Worm (Caenorhabditis elegans) whole organism, midembryonic: ENCODE measurements around the gene F09E5.7.

Source experiments
- T22C8.4 ChIP-seq: fragments of 200-800 bp; sonication (Bioruptor generic); IDR thresholded peaks from 2 replicates; pipeline ENCODE4 v1.3.6; 2022; ENCODE audit warnings: missing genetic modification characterization, missing compliant biosample characterization
- cog-1 ChIP-seq: sonication (generic microtip); optimal IDR thresholded peaks from 2 replicates; lab custom pipeline; 2016; ENCODE audit warnings: missing genetic modification characterization, missing compliant biosample characterization
- flt-1 ChIP-seq: fragments of 200-800 bp; sonication (Bioruptor generic); IDR thresholded peaks from 2 replicates; pipeline ENCODE4 v1.3.6; 2022; ENCODE audit warnings: missing genetic modification characterization, missing compliant biosample characterization
- klf-2 ChIP-seq: fragments of 200-800 bp; sonication (Bioruptor generic); conservative IDR thresholded peaks from 2 replicates; pipeline ENCODE4 v1.3.6; 2022; ENCODE audit warnings: missing genetic modification reagents, missing genetic modification characterization, missing compliant biosample characterization
- med-1 ChIP-seq: sonication (generic microtip); optimal IDR thresholded peaks from 2 replicates; lab custom pipeline; 2017; ENCODE audit warnings: missing genetic modification characterization, mild to moderate bottlenecking, missing compliant biosample characterization, antibody characterized with exemption, missing genetic modification reagents; ENCODE audit not compliant: insufficient read depth
- ref-1 ChIP-seq: fragments of 200-800 bp; sonication (Bioruptor generic); conservative IDR thresholded peaks from 2 replicates; pipeline ENCODE4 v1.3.6; 2022; ENCODE audit warnings: missing genetic modification reagents, missing genetic modification characterization, missing compliant biosample characterization
- tab-1 ChIP-seq: fragments of 200-800 bp; sonication (Bioruptor generic); IDR thresholded peaks from 2 replicates; pipeline ENCODE4 v1.3.6; 2022; ENCODE audit warnings: missing genetic modification characterization, missing compliant biosample characterization
- ztf-23 ChIP-seq: fragments of 200-800 bp; sonication (Bioruptor generic); IDR thresholded peaks from 2 replicates; pipeline ENCODE4 v1.3.6; 2022; ENCODE audit warnings: missing genetic modification reagents, missing genetic modification characterization, missing compliant biosample characterization
- ztf-29 ChIP-seq: fragments of 200-800 bp; sonication (Bioruptor generic); IDR thresholded peaks from 2 replicates; pipeline ENCODE4 v1.3.6; 2022; ENCODE audit warnings: missing genetic modification reagents, missing genetic modification characterization, missing compliant biosample characterization

The F09E5.7 gene

DNA sequence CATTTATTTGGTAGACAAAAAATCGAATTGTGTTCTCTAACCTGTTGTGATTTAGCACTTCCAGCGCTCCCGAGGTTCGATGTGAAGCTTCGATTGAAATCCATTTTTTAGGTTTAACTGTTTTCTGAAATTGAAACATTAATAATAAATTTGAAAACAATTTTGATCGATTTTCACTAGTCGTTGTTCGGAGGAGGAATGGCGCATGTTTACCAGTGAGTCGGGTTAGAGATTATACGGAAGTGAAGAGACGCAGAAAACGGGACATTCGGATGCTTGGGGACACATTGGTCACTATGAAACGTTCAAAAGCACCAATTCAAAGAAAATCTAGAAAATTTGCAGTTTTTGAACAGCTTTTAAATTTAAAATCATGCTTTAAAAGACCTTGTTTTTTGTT lies 46.9 kb downstream of the F09E5.7 start, which contains the start of gene fbxl-3:
Gene fbxl-3, minus strand, starts transcription at position 124 of the 400 bp plus-strand sequence.
- TF ChIP-seq ztf-29 (no peak), T22C8.4 (GFP tag; lab: Robert Waterston, UW) (no peak), ref-1 (GFP tag; lab: Robert Waterston, UW) (no peak), ztf-23 (GFP tag; lab: Robert Waterston, UW) (no peak), flt-1 (GFP tag; lab: Robert Waterston, UW) (no peak), klf-2 (no peak), med-1 (GFP tag; lab: Kevin White, UChicago) (no peak), cog-1 (tag; lab: Kevin White, UChicago) (no peak), tab-1 (no peak)

DNA sequence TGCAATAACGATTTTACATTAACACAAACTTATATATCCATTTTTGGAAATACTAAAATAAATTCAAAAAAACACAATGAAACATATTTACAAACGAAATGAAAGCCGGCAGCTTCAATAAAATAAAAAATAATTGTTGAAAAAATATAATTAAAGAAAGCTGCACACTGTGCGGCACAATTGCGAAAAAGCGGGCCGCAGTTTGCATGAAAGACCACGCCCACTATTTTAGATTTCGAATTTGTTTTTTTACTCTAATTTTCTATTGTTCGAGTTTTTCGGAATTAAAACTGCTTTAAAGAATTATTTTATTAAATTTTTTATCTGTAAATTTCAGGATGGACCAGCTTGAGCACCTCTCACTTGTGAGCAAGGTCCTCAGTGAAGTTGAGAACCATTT lies 47.3 kb downstream of the F09E5.7 start, which contains the start of gene mog-5:
Gene mog-5, plus strand, starts transcription at position 338 of the 400 bp plus-strand sequence.
- peak; percentile 68; the same call in 1 of the 2 replicates for TF ChIP-seq ztf-23 (GFP tag; lab: Robert Waterston, UW)
- peak; percentile 8 for TF ChIP-seq cog-1 (tag; lab: Kevin White, UChicago)
- TF ChIP-seq ref-1 (GFP tag; lab: Robert Waterston, UW), result no peak
- no peak; the same call in 1 of the 2 replicates for TF ChIP-seq klf-2
- 0 out of 2 replicates have a peak, but pooled peaks have one; percentile 58 for TF ChIP-seq tab-1
- TF ChIP-seq ztf-29, result peak; percentile 87
- no peak for TF ChIP-seq T22C8.4 (GFP tag; lab: Robert Waterston, UW)
- TF ChIP-seq flt-1 (GFP tag; lab: Robert Waterston, UW), result 0 out of 2 replicates have a peak, but pooled peaks have one; percentile 29
- TF ChIP-seq med-1 (GFP tag; lab: Kevin White, UChicago), result peak; percentile 64
